Fruit fly (Drosophila melanogaster) whole organism, prepupa: ENCODE results near the gene unc-119.

Experiments
- CG11294 ChIP-seq: fragments of 200-800 bp; sonication (Bioruptor generic); IDR thresholded peaks from 2 replicates; pipeline ENCODE4 v1.3.6; 2022; ENCODE audit warnings: missing biosample characterization, missing genetic modification characterization
- CG3032 ChIP-seq: fragments of 200-800 bp; optimal IDR thresholded peaks from 2 replicates; lab custom pipeline; 2019; ENCODE audit warnings: missing biosample characterization, mild to moderate bottlenecking, missing genetic modification characterization, moderate library complexity
- CG6854 ChIP-seq: fragments of 200-800 bp; sonication (Bioruptor generic); optimal IDR thresholded peaks from 2 replicates; lab custom pipeline; 2017; ENCODE audit warnings: missing biosample characterization, mild to moderate bottlenecking, missing genetic modification characterization
- CG8119 ChIP-seq: fragments of 200-800 bp; sonication (Bioruptor generic); IDR thresholded peaks from 3 replicates; pipeline ENCODE4 v1.3.6; 2022; ENCODE audit warnings: missing biosample characterization, missing genetic modification characterization
- Ets21C ChIP-seq: fragments of 200-800 bp; sonication (Bioruptor generic); optimal IDR thresholded peaks from 3 replicates; lab custom pipeline; 2016; ENCODE audit warnings: missing biosample characterization, missing genetic modification characterization
- Ets96B ChIP-seq: fragments of 200-800 bp; optimal IDR thresholded peaks from 2 replicates; lab custom pipeline; 2019; ENCODE audit warnings: missing biosample characterization, mild to moderate bottlenecking, missing genetic modification characterization, moderate library complexity
- Hr38 ChIP-seq: sonication (Bioruptor generic); optimal IDR thresholded peaks from 2 replicates; lab custom pipeline; 2016; ENCODE audit warnings: missing biosample characterization, missing genetic modification characterization
- Hr39 ChIP-seq: fragments of 200-800 bp; sonication (Bioruptor generic); optimal IDR thresholded peaks from 2 replicates; lab custom pipeline; 2016; ENCODE audit warnings: missing biosample characterization, missing genetic modification characterization
- Lpt ChIP-seq: fragments of 200-800 bp; sonication (Bioruptor generic); optimal IDR thresholded peaks from 3 replicates; lab custom pipeline; 2016; ENCODE audit warnings: missing biosample characterization, missing genetic modification characterization
- Sox102F ChIP-seq: fragments of 200-800 bp; sonication (Bioruptor generic); optimal IDR thresholded peaks from 2 replicates; lab custom pipeline; 2016; ENCODE audit warnings: missing biosample characterization, mild to moderate bottlenecking, missing genetic modification characterization
- dac ChIP-seq: fragments of 200-800 bp; sonication (Bioruptor generic); optimal IDR thresholded peaks from 2 replicates; lab custom pipeline; 2017; ENCODE audit warnings: missing biosample characterization, mild to moderate bottlenecking, missing genetic modification characterization
- topi ChIP-seq: fragments of 200-800 bp; sonication (Bioruptor generic); optimal IDR thresholded peaks from 3 replicates; lab custom pipeline; 2016; ENCODE audit warnings: missing biosample characterization, missing genetic modification characterization

DNA sequence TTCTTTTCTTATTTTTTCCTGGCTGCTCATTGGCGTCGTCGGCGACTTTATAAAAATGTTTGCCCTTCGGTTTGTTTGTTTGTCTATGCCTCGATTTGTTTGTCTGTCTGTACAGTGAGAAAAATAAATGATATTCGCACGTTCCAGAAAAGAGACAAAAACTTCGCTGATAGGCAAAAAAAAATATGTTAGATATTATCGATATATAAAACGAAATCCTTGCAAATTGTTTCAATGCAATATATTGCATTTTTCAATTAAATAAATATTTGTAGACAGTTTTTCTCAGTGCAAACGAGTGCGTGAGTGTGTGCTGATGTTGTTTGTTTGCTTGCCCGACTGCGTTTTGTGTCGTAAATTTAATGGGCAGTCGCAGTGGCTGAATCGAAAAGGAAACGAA is 14.1 kb downstream of the unc-119 start:
- TF ChIP-seq CG11294 (GFP tag; lab: Robert Waterston, UW) (no peak), CG8119 (no peak), dac (GFP tag; lab: Kevin White, UChicago) (no peak), CG6854 (GFP tag; lab: Kevin White, UChicago) (no peak), Ets21C (GFP tag; lab: Kevin White, UChicago) (no peak), Hr39 (GFP tag; lab: Kevin White, UChicago) (no peak), topi (GFP tag; lab: Kevin White, UChicago) (no peak), Hr38 (GFP tag; lab: Kevin White, UChicago) (no peak), Sox102F (GFP tag; lab: Kevin White, UChicago) (no peak), Ets96B (tag; lab: Kevin White, UChicago) (no peak), CG3032 (tag; lab: Kevin White, UChicago) (no peak), Lpt (GFP tag; lab: Kevin White, UChicago) (no peak)
